Worm (Caenorhabditis elegans) whole organism, late embryonic: ENCODE results near the gene msp-58.

Experiments
- K09A11.1 ChIP-seq: sonication (generic microtip); optimal IDR thresholded peaks from 2 replicates; lab custom pipeline; 2017; ENCODE audit warnings: antibody characterized with exemption, mild to moderate bottlenecking, missing genetic modification characterization, missing compliant biosample characterization; ENCODE audit not compliant: insufficient read depth
- ama-1 ChIP-seq: fragments of 150-350 bp; optimal IDR thresholded peaks from 2 replicates; lab custom pipeline; 2014
- ceh-2 ChIP-seq: sonication (generic microtip); optimal IDR thresholded peaks from 2 replicates; lab custom pipeline; 2016; ENCODE audit warnings: missing genotype, missing genetic modification characterization, missing compliant biosample characterization
- dmd-4 ChIP-seq: sonication (generic microtip); optimal IDR thresholded peaks from 2 replicates; lab custom pipeline; 2016; ENCODE audit warnings: borderline replicate concordance, missing genetic modification characterization, missing compliant biosample characterization
- ets-4 ChIP-seq: sonication (generic microtip); optimal IDR thresholded peaks from 2 replicates; lab custom pipeline; 2016; ENCODE audit warnings: missing genetic modification characterization, missing compliant biosample characterization
- fkh-10 ChIP-seq: fragments of 150-350 bp; optimal IDR thresholded peaks from 2 replicates; lab custom pipeline; 2014; ENCODE audit warnings: missing biosample characterization, missing genetic modification reagents, missing genetic modification characterization
- hlh-8 ChIP-seq: sonication (generic microtip); optimal IDR thresholded peaks from 2 replicates; lab custom pipeline; 2016; ENCODE audit warnings: missing genotype, missing genetic modification characterization, missing compliant biosample characterization
- lin-11 ChIP-seq: fragments of 200-800 bp; sonication (Bioruptor generic); optimal IDR thresholded peaks from 2 replicates; lab custom pipeline; 2018; ENCODE audit warnings: mild to moderate bottlenecking, missing genetic modification characterization, missing compliant biosample characterization
- nfya-1 ChIP-seq: sonication (generic microtip); optimal IDR thresholded peaks from 2 replicates; lab custom pipeline; 2017; ENCODE audit warnings: missing genetic modification characterization, mild to moderate bottlenecking, missing compliant biosample characterization, antibody characterized with exemption, moderate library complexity
- nhr-11 ChIP-seq: fragments of 150-350 bp; optimal IDR thresholded peaks from 2 replicates; lab custom pipeline; 2014; ENCODE audit warnings: missing biosample characterization, missing genetic modification characterization
- pqm-1 ChIP-seq: sonication (generic microtip); optimal IDR thresholded peaks from 2 replicates; lab custom pipeline; 2016; ENCODE audit warnings: missing genetic modification characterization, missing compliant biosample characterization
- tbx-2 ChIP-seq: sonication (generic microtip); optimal IDR thresholded peaks from 2 replicates; lab custom pipeline; 2016; ENCODE audit warnings: missing genetic modification characterization, missing compliant biosample characterization
- tbx-7 ChIP-seq: sonication (generic microtip); optimal IDR thresholded peaks from 2 replicates; lab custom pipeline; 2016; ENCODE audit warnings: missing genotype, missing genetic modification characterization, missing compliant biosample characterization

DNA sequence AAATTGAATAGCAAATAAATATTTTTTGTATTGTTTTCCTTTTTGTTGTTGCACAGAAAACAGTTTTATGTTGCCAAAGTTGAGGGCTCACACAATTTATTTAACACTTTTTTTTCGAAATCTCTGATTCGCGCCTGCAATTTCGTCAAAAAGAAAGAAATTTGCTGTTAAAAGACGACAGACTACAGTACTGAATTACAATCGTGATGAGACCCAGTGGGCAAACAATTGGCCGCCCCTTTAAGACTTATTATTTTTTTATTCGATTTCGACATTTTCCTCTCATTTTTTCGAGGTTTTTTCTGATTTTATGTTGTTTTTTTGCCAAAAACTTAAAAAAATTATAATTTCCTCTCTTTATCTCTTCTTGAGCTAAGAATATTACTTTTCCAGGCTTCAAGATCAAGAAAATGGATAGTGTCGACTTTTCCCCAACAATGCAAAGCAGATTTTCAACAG is 34.2 kb upstream of the msp-58 start, which contains the start of gene slfl-4:
- TF ChIP-seq tbx-2 (tag; lab: Kevin White, UChicago), result no peak
- no peak for TF ChIP-seq lin-11
- no peak for TF ChIP-seq fkh-10 (GFP tag; lab: Kevin White, UChicago)
- no peak for TF ChIP-seq tbx-7
- TF ChIP-seq hlh-8 (tag; lab: Kevin White, UChicago), result no peak
- TF ChIP-seq K09A11.1, result no peak
- no peak for TF ChIP-seq ets-4 (tag; lab: Kevin White, UChicago)
- no peak for TF ChIP-seq ama-1
- TF ChIP-seq ceh-2 (tag; lab: Kevin White, UChicago), result no peak
- TF ChIP-seq nfya-1, result no peak
- TF ChIP-seq nhr-11 (tag; lab: Kevin White, UChicago), result no peak
- no peak for TF ChIP-seq pqm-1 (tag; lab: Kevin White, UChicago)
- no peak for TF ChIP-seq dmd-4 (tag; lab: Kevin White, UChicago)
